Worm (Caenorhabditis elegans): ENCODE measurements around the gene srh-70.

Gene srh-70

DNA sequence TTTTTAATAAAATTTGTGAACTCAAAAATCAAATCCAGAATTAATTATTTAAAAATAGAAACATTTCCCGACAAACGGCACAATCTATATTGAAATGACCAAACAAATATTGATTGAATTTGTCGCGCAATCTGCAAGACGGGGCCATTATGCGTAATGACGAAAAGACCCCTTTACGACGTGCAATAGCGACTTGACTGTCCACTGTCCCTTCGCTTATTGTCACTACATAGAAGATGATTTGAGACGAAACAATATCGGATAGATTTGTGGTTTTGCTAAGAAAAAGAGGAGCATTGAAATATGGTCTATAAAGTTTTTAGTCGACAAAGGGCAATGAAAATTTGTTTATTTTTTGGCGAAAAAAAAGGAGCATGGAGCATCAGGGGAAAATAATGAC, 32.3 kb upstream of the srh-70 start:
- no peak for TF ChIP-seq nhr-129 (tag; optimal IDR thresholded peaks at IDR 0.05)

DNA sequence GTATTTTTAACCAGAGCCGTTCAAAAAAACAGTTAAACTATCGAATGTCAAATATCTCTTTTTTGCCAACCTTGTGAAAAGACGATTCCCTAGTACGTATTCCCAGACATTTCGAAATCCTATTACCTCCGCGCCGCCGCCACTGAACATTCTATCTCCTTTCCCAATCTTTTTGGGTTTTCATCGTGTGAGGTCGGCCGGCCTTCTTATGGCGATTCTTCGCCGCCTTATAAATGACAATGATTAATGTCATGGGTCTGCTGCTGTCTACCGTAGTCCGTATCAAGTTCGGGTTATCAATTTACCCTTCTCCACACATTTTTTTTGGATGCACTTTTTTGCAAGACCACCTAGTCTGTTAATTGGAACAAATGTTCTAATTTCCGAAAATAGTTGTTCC, 31.0 kb upstream of the srh-70 start:
- no peak for TF ChIP-seq nhr-237 (tag; optimal IDR thresholded peaks at IDR 0.05)
- no peak for TF ChIP-seq F13H6.1 (tag; optimal IDR thresholded peaks at IDR 0.05)
- no peak for TF ChIP-seq unc-39 (tag; optimal IDR thresholded peaks at IDR 0.05)
- no peak for TF ChIP-seq C34F6.9 (tag; optimal IDR thresholded peaks at IDR 0.05)
- TF ChIP-seq sem-4 (tag; optimal IDR thresholded peaks at IDR 0.05) = no peak
- TF ChIP-seq R02D3.7 (tag; optimal IDR thresholded peaks at IDR 0.05) = no peak
- no peak for TF ChIP-seq dmd-4 (tag; optimal IDR thresholded peaks at IDR 0.05)
- no peak for TF ChIP-seq nhr-25 (tag; optimal IDR thresholded peaks at IDR 0.05)
- TF ChIP-seq ztf-11 (tag; optimal IDR thresholded peaks at IDR 0.05) = no peak
- no peak for TF ChIP-seq nhr-12 (tag; optimal IDR thresholded peaks at IDR 0.05)
- TF ChIP-seq mab-5 (tag; optimal IDR thresholded peaks at IDR 0.05) = no peak

DNA sequence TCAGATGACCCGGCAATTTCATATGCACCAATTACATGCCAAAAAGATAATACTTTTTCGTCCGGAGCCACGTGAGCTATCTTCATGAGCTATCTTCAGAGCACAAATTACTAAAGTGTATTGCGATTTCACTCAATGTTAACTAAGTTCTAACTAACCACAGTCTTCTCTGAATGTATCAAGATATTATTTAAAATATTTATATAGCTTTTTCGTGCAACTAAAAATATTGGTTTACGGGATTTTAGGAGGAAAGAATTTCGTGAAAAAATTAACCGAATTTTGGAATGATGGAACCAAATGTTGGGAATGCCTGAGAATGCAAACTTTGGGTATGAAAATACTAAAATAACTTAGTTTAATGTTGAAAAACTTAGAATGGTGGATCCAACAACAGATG, 28.9 kb upstream of the srh-70 start, which contains the start of gene F49C5.16:
F49C5.16 (plus strand) TSS at position 301 of the 400 bp plus-strand sequence.
- TF ChIP-seq peb-1 (tag; optimal IDR thresholded peaks at IDR 0.05) = no peak
- no peak for TF ChIP-seq ceh-16 (tag; optimal IDR thresholded peaks at IDR 0.05)
- no peak for TF ChIP-seq ztf-11 (tag; optimal IDR thresholded peaks at IDR 0.05)
- no peak for TF ChIP-seq Y55F3AM.14 (GFP tag; optimal IDR thresholded peaks at IDR 0.05)
- TF ChIP-seq mbf-1 (tag; optimal IDR thresholded peaks at IDR 0.05) = no peak
- TF ChIP-seq C34F6.9 (tag; optimal IDR thresholded peaks at IDR 0.05) = no peak
- TF ChIP-seq skn-1 (tag; optimal IDR thresholded peaks at IDR 0.05) = no peak
- no peak for TF ChIP-seq mab-5 (tag; optimal IDR thresholded peaks at IDR 0.05)
- no peak for TF ChIP-seq egl-27 (tag; optimal IDR thresholded peaks at IDR 0.05)
- TF ChIP-seq R02D3.7 (tag; optimal IDR thresholded peaks at IDR 0.05) = no peak
- TF ChIP-seq fos-1 (tag; optimal IDR thresholded peaks at IDR 0.05) = no peak
- TF ChIP-seq gmeb-1 (tag; optimal IDR thresholded peaks at IDR 0.05) = no peak
- no peak for TF ChIP-seq ztf-4 (tag; optimal IDR thresholded peaks at IDR 0.05)
- TF ChIP-seq nhr-129 (tag; optimal IDR thresholded peaks at IDR 0.05) = no peak
- no peak for TF ChIP-seq nhr-11 (tag; optimal IDR thresholded peaks at IDR 0.05)
- TF ChIP-seq sma-9 (GFP tag; optimal IDR thresholded peaks at IDR 0.05) = no peak
- no peak for TF ChIP-seq sma-9 (tag; optimal IDR thresholded peaks at IDR 0.05)
- no peak for TF ChIP-seq unc-62 (GFP tag; optimal IDR thresholded peaks at IDR 0.05)
- TF ChIP-seq alr-1 (tag; optimal IDR thresholded peaks at IDR 0.05) = no peak
- TF ChIP-seq aly-2 (tag; optimal IDR thresholded peaks at IDR 0.05) = no peak

DNA sequence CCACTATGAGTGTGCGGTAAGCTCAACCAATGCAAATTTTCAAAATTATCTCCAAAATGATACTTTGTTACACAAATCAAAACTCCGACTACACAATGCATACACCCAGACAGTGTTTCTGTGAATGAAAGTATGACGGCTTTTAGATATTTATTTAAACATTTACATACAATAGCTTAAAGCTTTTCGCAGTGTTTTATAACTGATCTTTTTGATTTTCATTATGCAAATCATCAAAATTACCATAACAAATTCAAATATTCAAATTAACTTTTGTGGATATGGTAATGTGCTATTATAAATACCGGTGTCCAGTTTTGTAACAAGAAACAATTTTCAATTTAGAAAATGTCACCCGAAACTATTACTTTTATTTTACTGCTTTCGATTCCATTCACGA, 27.8 kb upstream of the srh-70 start, which contains the start of the genes F49C5.5 and F49C5.10:
F49C5.5 (minus strand) TSS at position 101 of the 400 bp plus-strand sequence.
F49C5.10 (plus strand) TSS at position 344 of the 400 bp plus-strand sequence.
- no peak for TF ChIP-seq sem-4 (tag; optimal IDR thresholded peaks at IDR 0.05)
- no peak for TF ChIP-seq ceh-16 (tag; optimal IDR thresholded peaks at IDR 0.05)
- TF ChIP-seq alr-1 (tag; optimal IDR thresholded peaks at IDR 0.05) = no peak
- TF ChIP-seq sma-9 (GFP tag; optimal IDR thresholded peaks at IDR 0.05) = no peak
- TF ChIP-seq sma-9 (tag; optimal IDR thresholded peaks at IDR 0.05) = no peak
- TF ChIP-seq nhr-10 (tag; optimal IDR thresholded peaks at IDR 0.05) = no peak
- no peak for TF ChIP-seq nhr-23 (tag; optimal IDR thresholded peaks at IDR 0.05)
- no peak for TF ChIP-seq snpc-4 (tag; optimal IDR thresholded peaks at IDR 0.05)
- TF ChIP-seq mdl-1 (tag; optimal IDR thresholded peaks at IDR 0.05) = no peak
- TF ChIP-seq fos-1 (tag; optimal IDR thresholded peaks at IDR 0.05) = no peak
- no peak for TF ChIP-seq unc-62 (GFP tag; optimal IDR thresholded peaks at IDR 0.05)

DNA sequence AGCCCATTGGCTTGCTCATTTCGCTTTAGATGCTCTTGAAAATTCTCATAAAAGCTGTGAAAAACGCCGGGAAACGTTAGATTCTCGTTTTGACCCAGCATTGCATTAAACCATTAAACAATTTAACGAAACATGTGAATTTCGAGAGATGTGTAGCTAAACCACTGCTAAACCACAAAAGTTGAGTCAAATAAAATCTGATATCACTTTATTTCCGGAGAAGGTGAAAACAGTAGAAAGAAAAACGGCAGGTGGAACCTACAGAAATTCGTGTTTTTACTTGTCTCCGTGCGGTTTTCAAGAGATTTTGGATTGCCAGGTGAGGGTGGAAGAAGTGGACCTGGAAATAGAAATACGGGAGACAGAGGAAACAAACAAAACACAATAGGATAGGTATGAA, 25.9 kb upstream of the srh-70 start, which contains the start of gene F49C5.9:
F49C5.9 (minus strand) TSS at position 101 of the 400 bp plus-strand sequence.
- TF ChIP-seq nhr-237 (tag; optimal IDR thresholded peaks at IDR 0.05) (no peak), mdl-1 (tag; optimal IDR thresholded peaks at IDR 0.05) (no peak), alr-1 (tag; optimal IDR thresholded peaks at IDR 0.05) (no peak), nhr-25 (tag; optimal IDR thresholded peaks at IDR 0.05) (no peak), mbf-1 (tag; optimal IDR thresholded peaks at IDR 0.05) (no peak), aly-2 (tag; optimal IDR thresholded peaks at IDR 0.05) (no peak), nhr-129 (tag; optimal IDR thresholded peaks at IDR 0.05) (no peak), nhr-11 (tag; optimal IDR thresholded peaks at IDR 0.05) (no peak), nhr-77 (tag; optimal IDR thresholded peaks at IDR 0.05) (no peak), dmd-4 (tag; optimal IDR thresholded peaks at IDR 0.05) (no peak), ceh-82 (tag; optimal IDR thresholded peaks at IDR 0.05) (no peak)

DNA sequence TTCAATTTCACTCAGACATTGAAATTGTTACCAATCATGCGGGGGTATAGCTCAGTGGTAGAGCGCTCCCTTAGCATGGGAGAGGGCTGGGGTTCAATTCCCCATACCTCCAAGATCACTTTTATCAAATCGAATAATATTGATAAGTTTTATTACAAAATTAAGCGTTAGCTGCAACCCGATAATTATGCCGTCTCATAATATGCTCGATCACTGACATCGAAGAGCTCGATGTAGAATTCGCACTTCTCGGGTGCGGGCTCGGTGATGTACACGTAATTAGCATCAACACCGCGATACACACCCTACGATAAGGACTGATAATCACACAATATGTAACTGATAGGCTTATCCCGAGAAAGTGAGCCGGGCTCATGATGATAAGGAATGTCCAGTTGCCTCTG, 23.9 kb upstream of the srh-70 start:
- no peak for TF ChIP-seq lin-11 (tag; optimal IDR thresholded peaks at IDR 0.05)
- TF ChIP-seq C34F6.9 (tag; optimal IDR thresholded peaks at IDR 0.05) = no peak
- peak; percentile 33 for TF ChIP-seq fos-1 (tag; optimal IDR thresholded peaks at IDR 0.05)
- no peak for TF ChIP-seq lin-13 (GFP tag; optimal IDR thresholded peaks at IDR 0.05)
- no peak for TF ChIP-seq crh-2 (tag; optimal IDR thresholded peaks at IDR 0.05)
- TF ChIP-seq unc-62 (GFP tag; optimal IDR thresholded peaks at IDR 0.05) = no peak
- TF ChIP-seq sma-9 (GFP tag; optimal IDR thresholded peaks at IDR 0.05) = no peak
- no peak for TF ChIP-seq sma-9 (tag; optimal IDR thresholded peaks at IDR 0.05)
- TF ChIP-seq nhr-23 (tag; optimal IDR thresholded peaks at IDR 0.05) = no peak
